Fruit fly (Drosophila melanogaster) whole organism, adult: ENCODE data around the gene Eato.

ENCODE experiments used
- CG11617 ChIP-seq: fragments of 200-800 bp; sonication (Bioruptor generic); optimal IDR thresholded peaks from 2 replicates; lab custom pipeline; 2017; ENCODE audit warnings: mild to moderate bottlenecking, missing biosample characterization, missing genetic modification reagents, missing genetic modification characterization
- CG12768 ChIP-seq: fragments of 200-800 bp; sonication (Bioruptor generic); optimal IDR thresholded peaks from 2 replicates; lab custom pipeline; 2017; ENCODE audit warnings: missing biosample characterization, missing genetic modification characterization, mild to moderate bottlenecking, moderate library complexity, missing genetic modification reagents
- CG14711 ChIP-seq: fragments of 200-800 bp; sonication (Bioruptor generic); optimal IDR thresholded peaks from 2 replicates; lab custom pipeline; 2018; ENCODE audit warnings: missing biosample characterization, mild to moderate bottlenecking, missing genetic modification characterization, moderate library complexity
- CG1620 ChIP-seq: fragments of 200-800 bp; sonication (Bioruptor generic); optimal IDR thresholded peaks from 2 replicates; lab custom pipeline; 2016; ENCODE audit warnings: missing biosample characterization, missing genetic modification characterization
- CG33017 ChIP-seq: fragments of 200-800 bp; sonication (Bioruptor generic); optimal IDR thresholded peaks from 2 replicates; lab custom pipeline; 2018; ENCODE audit warnings: missing biosample characterization, mild to moderate bottlenecking, missing genetic modification characterization, moderate library complexity
- CG5204 ChIP-seq: fragments of 200-800 bp; sonication (Bioruptor generic); optimal IDR thresholded peaks from 2 replicates; lab custom pipeline; 2016; ENCODE audit warnings: missing biosample characterization, missing genetic modification characterization
- CG7045 ChIP-seq: fragments of 200-800 bp; sonication (Bioruptor generic); optimal IDR thresholded peaks from 2 replicates; lab custom pipeline; 2017; ENCODE audit warnings: missing biosample characterization, mild to moderate bottlenecking, missing genetic modification characterization
- CG7101 ChIP-seq: fragments of 200-800 bp; sonication (Bioruptor generic); optimal IDR thresholded peaks from 2 replicates; lab custom pipeline; 2018; ENCODE audit warnings: missing biosample characterization, mild to moderate bottlenecking, missing genetic modification characterization, moderate library complexity
- Clk ChIP-seq: fragments of 200-800 bp; sonication (Bioruptor generic); optimal IDR thresholded peaks from 2 replicates; lab custom pipeline; 2017; ENCODE audit warnings: missing biosample characterization, missing genetic modification characterization
- Crg-1 ChIP-seq: fragments of 200-800 bp; sonication (Bioruptor generic); optimal IDR thresholded peaks from 2 replicates; lab custom pipeline; 2016; ENCODE audit warnings: missing biosample characterization, missing genetic modification characterization
- Hr96 ChIP-seq: fragments of 200-800 bp; sonication (Bioruptor generic); optimal IDR thresholded peaks from 2 replicates; lab custom pipeline; 2016; ENCODE audit warnings: missing biosample characterization, missing genetic modification characterization
- Mnt ChIP-seq: fragments of 200-800 bp; sonication (Bioruptor generic); optimal IDR thresholded peaks from 2 replicates; lab custom pipeline; 2016; ENCODE audit warnings: missing biosample characterization, mild to moderate bottlenecking, missing genetic modification characterization
- bab1 ChIP-seq: fragments of 200-800 bp; sonication (Bioruptor generic); optimal IDR thresholded peaks from 3 replicates; lab custom pipeline; 2019; ENCODE audit warnings: missing biosample characterization, mild to moderate bottlenecking, missing genetic modification characterization, moderate library complexity
- cic ChIP-seq: fragments of 200-800 bp; sonication (Bioruptor generic); optimal IDR thresholded peaks from 2 replicates; lab custom pipeline; 2017; ENCODE audit warnings: missing biosample characterization, mild to moderate bottlenecking, missing genetic modification characterization, moderate library complexity
- cnc ChIP-seq, 2 experiments: fragments of >200 bp; optimal IDR thresholded peaks; 2 replicates each; lab custom pipeline; 2017
- kay ChIP-seq: fragments of 200-800 bp; sonication (Bioruptor generic); peaks from one replicate; lab custom pipeline; 2016; ENCODE audit warnings: missing biosample characterization, missing genetic modification characterization, borderline replicate concordance
- ovo ChIP-seq: fragments of 200-800 bp; sonication (Bioruptor generic); optimal IDR thresholded peaks from 2 replicates; lab custom pipeline; 2016; ENCODE audit warnings: missing biosample characterization, missing genetic modification characterization
- pad ChIP-seq: fragments of 200-800 bp; sonication (Bioruptor generic); optimal IDR thresholded peaks from 3 replicates; lab custom pipeline; 2017; ENCODE audit warnings: missing biosample characterization, missing genetic modification characterization, mild to moderate bottlenecking, moderate library complexity, missing genetic modification reagents
- tj ChIP-seq: fragments of 200-800 bp; sonication (Bioruptor generic); optimal IDR thresholded peaks from 3 replicates; lab custom pipeline; 2017; ENCODE audit warnings: missing biosample characterization, mild to moderate bottlenecking, missing genetic modification characterization, moderate library complexity
- toe ChIP-seq: fragments of 200-800 bp; sonication (Bioruptor generic); optimal IDR thresholded peaks from 2 replicates; lab custom pipeline; 2016; ENCODE audit warnings: missing biosample characterization, missing genetic modification characterization

Gene Eato

dm6 chr2L:13803032-13803661, 19.3 kb downstream of the Eato start, which contains the start of gene CAH1:
TSS of gene CAH1 (plus strand) at chr2L:13803626.
- TF ChIP-seq CG11617 (GFP tag; lab: Kevin White, UChicago), result no peak
- peak; percentile 11 for TF ChIP-seq Mnt (GFP tag; lab: Kevin White, UChicago)
- peak; percentile 70 for TF ChIP-seq CG12768 (GFP tag; lab: Kevin White, UChicago)
- peak; percentile 1 for TF ChIP-seq CG33017 (tag; lab: Kevin White, UChicago)
- peak; percentile 52 for TF ChIP-seq cic (GFP tag; lab: Kevin White, UChicago)
- no peak for TF ChIP-seq pad (GFP tag; lab: Kevin White, UChicago)
- TF ChIP-seq Crg-1 (GFP tag; lab: Kevin White, UChicago), result no peak
- TF ChIP-seq toe (GFP tag; lab: Kevin White, UChicago), result no peak
- TF ChIP-seq tj (GFP tag; lab: Kevin White, UChicago), result peak; percentile 32
- peak in 1 of 2 experiments; percentile 37 for TF ChIP-seq cnc (optimal IDR thresholded peaks at IDR 0.05; lab: Kevin White, UChicago)
- TF ChIP-seq CG1620, result no peak
- TF ChIP-seq ovo (GFP tag; lab: Kevin White, UChicago), result peak; percentile 23
- no peak for TF ChIP-seq Hr96 (GFP tag; lab: Kevin White, UChicago)
- TF ChIP-seq CG7101, result no peak

dm6 chr2L:13803805-13804560, 20.1 kb downstream of the Eato start:
- TF ChIP-seq kay (GFP tag; lab: Kevin White, UChicago) (peak; percentile 90), tj (GFP tag; lab: Kevin White, UChicago) (no peak), Hr96 (GFP tag; lab: Kevin White, UChicago) (no peak), toe (GFP tag; lab: Kevin White, UChicago) (no peak), Mnt (GFP tag; lab: Kevin White, UChicago) (no peak), pad (GFP tag; lab: Kevin White, UChicago) (no peak), ovo (GFP tag; lab: Kevin White, UChicago) (no peak), CG33017 (tag; lab: Kevin White, UChicago) (no peak)

- peak; percentile 3 for TF ChIP-seq cic (GFP tag; lab: Kevin White, UChicago)
- no peak for TF ChIP-seq Mnt (GFP tag; lab: Kevin White, UChicago)
Observed at dm6 chr2L:13804561-13805067, 20.7 kb downstream of the Eato start.

dm6 chr2L:13805170-13805569, 21.3 kb downstream of the Eato start:
- TF ChIP-seq Hr96 (GFP tag; lab: Kevin White, UChicago), result no peak
- TF ChIP-seq CG5204 (GFP tag; lab: Kevin White, UChicago), result no peak
- peak; percentile 52 for TF ChIP-seq Mnt (GFP tag; lab: Kevin White, UChicago)
- TF ChIP-seq tj (GFP tag; lab: Kevin White, UChicago), result no peak
- TF ChIP-seq bab1 (GFP tag; lab: Kevin White, UChicago), result no peak
- peak; percentile 13 for TF ChIP-seq cic (GFP tag; lab: Kevin White, UChicago)
- no peak for TF ChIP-seq Clk
- TF ChIP-seq CG7045, result no peak

- peak; percentile 2 for TF ChIP-seq CG12768 (GFP tag; lab: Kevin White, UChicago)
- no peak for TF ChIP-seq pad (GFP tag; lab: Kevin White, UChicago)
Observed at dm6 chr2L:13807097-13807496, 23.2 kb downstream of the Eato start.

- TF ChIP-seq CG7045, result peak; percentile 34
- TF ChIP-seq CG12768 (GFP tag; lab: Kevin White, UChicago), result peak; percentile 21
- TF ChIP-seq Crg-1 (GFP tag; lab: Kevin White, UChicago), result peak; percentile 45
- TF ChIP-seq CG1620, result no peak
- TF ChIP-seq pad (GFP tag; lab: Kevin White, UChicago), result no peak
- peak; percentile 30 for TF ChIP-seq CG11617 (GFP tag; lab: Kevin White, UChicago)
- no peak for TF ChIP-seq CG14711 (tag; lab: Kevin White, UChicago)
- no peak for TF ChIP-seq kay (GFP tag; lab: Kevin White, UChicago)
- peak; percentile 61 for TF ChIP-seq CG33017 (tag; lab: Kevin White, UChicago)
- TF ChIP-seq bab1 (GFP tag; lab: Kevin White, UChicago), result no peak
- peak; percentile 55 for TF ChIP-seq CG7101
- TF ChIP-seq cic (GFP tag; lab: Kevin White, UChicago), result no peak
- TF ChIP-seq ovo (GFP tag; lab: Kevin White, UChicago), result peak; percentile 43
- TF ChIP-seq cnc (optimal IDR thresholded peaks at IDR 0.05; lab: Kevin White, UChicago), result no peak
- no peak for TF ChIP-seq Hr96 (GFP tag; lab: Kevin White, UChicago)
- TF ChIP-seq toe (GFP tag; lab: Kevin White, UChicago), result no peak
- TF ChIP-seq Mnt (GFP tag; lab: Kevin White, UChicago), result peak; percentile 10
- no peak for TF ChIP-seq tj (GFP tag; lab: Kevin White, UChicago)
- no peak for TF ChIP-seq CG5204 (GFP tag; lab: Kevin White, UChicago)
- TF ChIP-seq Clk, result no peak
Observed at dm6 chr2L:13807959-13808358, 24.1 kb downstream of the Eato start.
